Worm (Caenorhabditis elegans) whole organism, L1 larva: ENCODE data around the gene ZK1307.3.
A peak's percentile ranks its signal among the peaks of the same experiment; 100 is the strongest.

ENCODE experiments used
- F16B12.6 ChIP-seq: fragments of 150-350 bp; optimal IDR thresholded peaks from 2 replicates; lab custom pipeline; 2014; ENCODE audit warnings: missing biosample characterization, missing genetic modification characterization
- alr-1 ChIP-seq: fragments of 200-800 bp; sonication (Bioruptor generic); optimal IDR thresholded peaks from 2 replicates; lab custom pipeline; 2018; ENCODE audit warnings: borderline replicate concordance, mild to moderate bottlenecking, missing genetic modification characterization, missing compliant biosample characterization
- ama-1 ChIP-seq: fragments of 150-350 bp; optimal IDR thresholded peaks from 2 replicates; lab custom pipeline; 2014
- blmp-1 ChIP-seq: fragments of 150-350 bp; optimal IDR thresholded peaks from 2 replicates; lab custom pipeline; 2014; ENCODE audit warnings: missing biosample characterization, missing genetic modification characterization
- ceh-8 ChIP-seq: fragments of 200-800 bp; sonication (Bioruptor generic); optimal IDR thresholded peaks from 2 replicates; lab custom pipeline; 2018; ENCODE audit warnings: mild to moderate bottlenecking, missing genetic modification characterization, moderate library complexity, missing compliant biosample characterization
- ceh-82 ChIP-seq, 3 experiments: fragments of 150-350 bp in 1 of 3; sonication (generic microtip) in 2 of 3; optimal IDR thresholded peaks; 2 replicates each; lab custom pipeline; 2014 to 2017; ENCODE audit warnings: missing biosample characterization in 3 of 3, missing genetic modification characterization in 3 of 3
- ces-1 ChIP-seq: fragments of 150-350 bp; optimal IDR thresholded peaks from 2 replicates; lab custom pipeline; 2014; ENCODE audit warnings: missing biosample characterization, missing genetic modification reagents, missing genetic modification characterization
- efl-1 ChIP-seq, 4 experiments: fragments of 150-350 bp; optimal IDR thresholded peaks in 3 of 4; peaks in 1 of 4; 1 replicate in 1 of 4; 2 replicates in 3 of 4; lab custom pipeline; 2014; ENCODE audit warnings: missing biosample characterization in 2 of 4, missing genetic modification characterization in 2 of 4, missing genetic modification reagents in 2 of 4
- elt-3 ChIP-seq, 6 experiments: fragments of 150-350 bp in 1 of 6; sonication (generic microtip); optimal IDR thresholded peaks; 2 replicates each; lab custom pipeline; 2017 to 2018; ENCODE audit warnings: missing biosample characterization in 6 of 6, missing genetic modification characterization in 6 of 6, inconsistent platforms in 1 of 6
- grh-1 ChIP-seq: fragments of 200-800 bp; sonication (Bioruptor generic); IDR thresholded peaks from 2 replicates; pipeline ENCODE4 v1.3.6; 2022; ENCODE audit warnings: missing genetic modification reagents, missing genetic modification characterization, missing compliant biosample characterization
- hlh-17 ChIP-seq: fragments of 200-800 bp; sonication (Bioruptor generic); optimal IDR thresholded peaks from 2 replicates; lab custom pipeline; 2018; ENCODE audit warnings: missing genetic modification characterization, mild to moderate bottlenecking, missing compliant biosample characterization, moderate library complexity, borderline replicate concordance
- hpl-2 ChIP-seq: fragments of 150-350 bp; optimal IDR thresholded peaks from 2 replicates; lab custom pipeline; 2014; ENCODE audit warnings: missing biosample characterization, missing genetic modification reagents, missing genetic modification characterization
- lin-14 ChIP-seq: fragments of 200-800 bp; sonication (Bioruptor generic); optimal IDR thresholded peaks from 2 replicates; lab custom pipeline; 2018; ENCODE audit warnings: mild to moderate bottlenecking, missing genetic modification characterization, moderate library complexity, missing compliant biosample characterization
- nhr-19 ChIP-seq: fragments of 200-800 bp; sonication (Bioruptor generic); conservative IDR thresholded peaks from 2 replicates; pipeline ENCODE4 v1.3.6; 2022; ENCODE audit warnings: missing genetic modification characterization, missing compliant biosample characterization
- nhr-20 ChIP-seq: sonication (generic microtip); optimal IDR thresholded peaks from 2 replicates; lab custom pipeline; 2016; ENCODE audit warnings: mild to moderate bottlenecking, missing genetic modification characterization, missing compliant biosample characterization
- nhr-71 ChIP-seq: sonication (generic microtip); optimal IDR thresholded peaks from 2 replicates; lab custom pipeline; 2016; ENCODE audit warnings: mild to moderate bottlenecking, missing genetic modification characterization, moderate library complexity, missing compliant biosample characterization
- nhr-85 ChIP-seq: sonication (generic microtip); peaks from one replicate; lab custom pipeline; 2016; ENCODE audit warnings: missing genetic modification characterization, inconsistent platforms, missing compliant biosample characterization
- pag-3 ChIP-seq: sonication (generic microtip); optimal IDR thresholded peaks from 2 replicates; lab custom pipeline; 2017; ENCODE audit warnings: missing genetic modification characterization, mild to moderate bottlenecking, missing compliant biosample characterization, antibody characterized with exemption, borderline replicate concordance; ENCODE audit not compliant: insufficient read depth
- rnt-1 ChIP-seq: sonication (generic microtip); optimal IDR thresholded peaks from 2 replicates; lab custom pipeline; 2016; ENCODE audit warnings: mild to moderate bottlenecking, missing genetic modification characterization, moderate library complexity, missing compliant biosample characterization
- snu-23 ChIP-seq: sonication (generic microtip); optimal IDR thresholded peaks from 2 replicates; lab custom pipeline; 2016; ENCODE audit warnings: missing genetic modification characterization, missing compliant biosample characterization
- unc-30 ChIP-seq: sonication (generic microtip); optimal IDR thresholded peaks from 2 replicates; lab custom pipeline; 2017; ENCODE audit warnings: missing biosample characterization, missing genetic modification characterization
- unc-62 ChIP-seq: fragments of 150-350 bp; optimal IDR thresholded peaks from 2 replicates; lab custom pipeline; 2014; ENCODE audit warnings: missing biosample characterization, missing genetic modification reagents, missing genetic modification characterization
- unc-98 ChIP-seq: fragments of 200-800 bp; sonication (Bioruptor generic); IDR thresholded peaks from 2 replicates; pipeline ENCODE4 v1.3.6; 2022; ENCODE audit warnings: missing genetic modification characterization, missing compliant biosample characterization

The ZK1307.3 gene

DNA sequence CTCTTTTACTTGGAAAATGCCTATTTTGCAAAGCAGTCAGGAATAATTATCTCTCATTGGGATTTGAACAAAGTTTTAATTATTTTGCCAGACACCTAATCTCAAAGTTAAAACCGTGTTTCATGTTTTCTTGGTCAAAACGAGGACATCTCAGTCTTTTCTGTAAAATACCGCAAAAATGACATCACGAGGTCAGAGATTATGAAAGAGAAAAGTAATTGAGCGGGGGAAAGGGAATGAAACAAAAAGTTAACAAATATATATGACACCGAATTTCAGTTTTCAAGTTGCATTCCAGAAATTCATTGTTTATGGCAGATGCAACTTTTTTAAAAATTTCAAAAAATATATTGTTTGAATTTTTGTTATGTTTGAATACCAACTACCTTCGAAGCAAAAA is 50.3 kb downstream of the ZK1307.3 start:
- TF ChIP-seq elt-3 (tag; optimal IDR thresholded peaks at IDR 0.05; lab: Kevin White, UChicago) (no peak), rnt-1 (tag; lab: Kevin White, UChicago) (no peak), grh-1 (GFP tag; lab: Robert Waterston, UW) (no peak), hlh-17 (no peak), unc-98 (no peak), ceh-8 (GFP tag; lab: Kevin White, UChicago) (no peak), ces-1 (GFP tag; lab: Kevin White, UChicago) (no peak), pag-3 (tag; lab: Kevin White, UChicago) (no peak), hpl-2 (GFP tag; lab: Kevin White, UChicago) (no peak), ceh-82 (tag; optimal IDR thresholded peaks at IDR 0.05; lab: Kevin White, UChicago) (no peak), nhr-19 (GFP tag; lab: Robert Waterston, UW) (peak; percentile 56), unc-62 (GFP tag; lab: Kevin White, UChicago) (no peak), nhr-85 (peak; percentile 70), lin-14 (GFP tag; lab: Kevin White, UChicago) (peak; percentile 5), ama-1 (lab: Kevin White, UChicago) (no peak), blmp-1 (tag; lab: Kevin White, UChicago) (peak; percentile 76), nhr-71 (tag; lab: Kevin White, UChicago) (peak; percentile 45), unc-30 (tag; lab: Kevin White, UChicago) (no peak), alr-1 (tag; lab: Kevin White, UChicago) (no peak), snu-23 (peak; percentile 25), F16B12.6 (no peak), nhr-20 (tag; lab: Kevin White, UChicago) (peak; percentile 55), efl-1 (optimal IDR thresholded peaks at IDR 0.05; lab: Kevin White, UChicago) (no peak), efl-1 (GFP tag; optimal IDR thresholded peaks at IDR 0.05 in 1 of 2; lab: Kevin White, UChicago) (peak in 1 of 2 experiments; percentile 50)
